Fruit fly (Drosophila melanogaster): Measurements from ENCODE around the gene Hakai.

The Hakai gene

DNA sequence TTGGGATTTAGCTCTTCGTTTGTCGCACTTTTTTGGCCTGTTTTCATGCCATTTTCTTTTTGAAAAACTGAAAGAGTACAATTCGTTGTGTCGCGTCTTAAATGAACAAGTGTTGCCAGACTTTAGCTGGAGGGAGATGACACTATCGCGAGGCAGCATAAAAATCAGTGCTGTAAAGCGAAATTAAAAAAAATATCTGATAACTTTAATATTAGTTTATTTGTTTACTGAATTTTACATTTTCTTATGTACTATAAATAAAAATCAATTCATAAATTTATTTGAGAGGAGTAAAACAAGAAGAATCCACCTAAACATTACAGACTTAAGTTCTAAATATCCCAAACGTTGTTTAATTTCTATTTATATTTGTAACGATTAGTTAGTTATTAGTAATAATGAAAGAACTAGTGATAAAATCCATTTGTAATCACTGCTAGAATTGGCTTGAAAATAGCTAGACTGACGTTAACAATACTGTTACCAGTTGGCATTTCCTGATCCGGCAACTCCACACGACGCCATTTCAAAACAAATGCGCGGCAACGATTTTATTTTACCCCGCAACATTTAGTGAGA lies 5.0 kb downstream of the Hakai start, which contains the start of the genes spi and msb1l (continued):
- TF ChIP-seq Oaz (GFP tag; IDR thresholded peaks at IDR 0.05), result no peak
- TF ChIP-seq CG13894 (tag; optimal IDR thresholded peaks at IDR 0.05), result peak; percentile 44
- peak; percentile 79 for TF ChIP-seq CG3847 (GFP tag; IDR thresholded peaks at IDR 0.05)
- no peak for TF ChIP-seq Taf1 (GFP tag; IDR thresholded peaks at IDR 0.05)
- no peak for TF ChIP-seq CG8281 (tag; optimal IDR thresholded peaks at IDR 0.05)
- TF ChIP-seq CG34224 (GFP tag; IDR thresholded peaks at IDR 0.05; ENCODE audit: partially characterized antibody), result no peak
- peak; percentile 65; the same call in 2 of the 3 replicates for TF ChIP-seq Dbx (GFP tag; IDR thresholded peaks at IDR 0.05)
- no peak for TF ChIP-seq CG17568 (GFP tag; optimal IDR thresholded peaks at IDR 0.05)
- peak; percentile 36 for TF ChIP-seq CG33557 (GFP tag; optimal IDR thresholded peaks at IDR 0.05)
- TF ChIP-seq fd3F (GFP tag; optimal IDR thresholded peaks at IDR 0.05), result no peak
- TF ChIP-seq CG17186 (GFP tag; optimal IDR thresholded peaks at IDR 0.05), result no peak
- no peak for TF ChIP-seq CG7372 (GFP tag; IDR thresholded peaks at IDR 0.05)
- no peak for TF ChIP-seq CG12769 (tag; optimal IDR thresholded peaks at IDR 0.05)
- peak; percentile 71 for TF ChIP-seq B-H2 (GFP tag; optimal IDR thresholded peaks at IDR 0.05)
- peak; percentile 57 for TF ChIP-seq CG13287 (GFP tag; IDR thresholded peaks at IDR 0.05; ENCODE audit: partially characterized antibody)
- peak; percentile 19 for TF ChIP-seq Six4 (GFP tag; optimal IDR thresholded peaks at IDR 0.05)
- TF ChIP-seq knrl (GFP tag; IDR thresholded peaks at IDR 0.05; ENCODE audit: partially characterized antibody), result peak; percentile 70
- TF ChIP-seq Dad (GFP tag; optimal IDR thresholded peaks at IDR 0.05), result no peak
- TF ChIP-seq CHES-1-like (GFP tag; optimal IDR thresholded peaks at IDR 0.05), result no peak
- TF ChIP-seq Poxn (GFP tag; IDR thresholded peaks at IDR 0.05), result no peak
- TF ChIP-seq CG12104 (GFP tag; optimal IDR thresholded peaks at IDR 0.05), result peak; percentile 71
- peak; percentile 72 for TF ChIP-seq Xbp1 (GFP tag; optimal IDR thresholded peaks at IDR 0.05)
- no peak for TF ChIP-seq H2.0 (GFP tag; IDR thresholded peaks at IDR 0.05)
- TF ChIP-seq Bteb2 (GFP tag; optimal IDR thresholded peaks at IDR 0.05), result no peak
- TF ChIP-seq dan (GFP tag; IDR thresholded peaks at IDR 0.05), result no peak
- TF ChIP-seq sc (optimal IDR thresholded peaks at IDR 0.05), result no peak
- TF ChIP-seq sc (GFP tag; optimal IDR thresholded peaks at IDR 0.05), result peak; percentile 27
- peak; percentile 63 for TF ChIP-seq dmrt11E (tag; optimal IDR thresholded peaks at IDR 0.05)
- peak; percentile 33 for TF ChIP-seq CG9797 (GFP tag; optimal IDR thresholded peaks at IDR 0.05)
- TF ChIP-seq Eip74EF (GFP tag; optimal IDR thresholded peaks at IDR 0.05), result no peak
- peak; percentile 95 for TF ChIP-seq phol (tag; optimal IDR thresholded peaks at IDR 0.05)
- TF ChIP-seq wdn (GFP tag; IDR thresholded peaks at IDR 0.05), result no peak
- no peak for TF ChIP-seq Kr (GFP tag; optimal IDR thresholded peaks at IDR 0.05)
- no peak for TF ChIP-seq br (optimal IDR thresholded peaks at IDR 0.05)
- TF ChIP-seq Dek (tag; optimal IDR thresholded peaks at IDR 0.05), result peak; percentile 54
- no peak for TF ChIP-seq Sox100B (GFP tag; optimal IDR thresholded peaks at IDR 0.05)
- TF ChIP-seq CG17359 (tag; optimal IDR thresholded peaks at IDR 0.05), result peak; percentile 7
- TF ChIP-seq CG14441 (GFP tag; IDR thresholded peaks at IDR 0.05), result peak; percentile 18; the same call in 1 of the 2 replicates
- peak; percentile 52 for TF ChIP-seq CG18619 (GFP tag; optimal IDR thresholded peaks at IDR 0.05)
- peak; percentile 69 for TF ChIP-seq CG30020 (tag; optimal IDR thresholded peaks at IDR 0.05)
- no peak for TF ChIP-seq CG6813 (GFP tag; optimal IDR thresholded peaks at IDR 0.05)
- peak; percentile 64 for TF ChIP-seq CG17829 (tag; optimal IDR thresholded peaks at IDR 0.05)
- TF ChIP-seq ssp (GFP tag; IDR thresholded peaks at IDR 0.05), result 0 out of 2 replicates have a peak, but pooled peaks have one; percentile 36
- TF ChIP-seq corto (GFP tag; optimal IDR thresholded peaks at IDR 0.05), result no peak
- peak; percentile 4 for TF ChIP-seq CG1647 (GFP tag; optimal IDR thresholded peaks at IDR 0.05)
- TF ChIP-seq jing (GFP tag; optimal IDR thresholded peaks at IDR 0.05), result no peak
- TF ChIP-seq CG10321 (GFP tag; IDR thresholded peaks at IDR 0.05), result no peak
- TF ChIP-seq fd102C (GFP tag; optimal IDR thresholded peaks at IDR 0.05), result no peak
- TF ChIP-seq gcm2 (GFP tag; optimal IDR thresholded peaks at IDR 0.05), result no peak
- TF ChIP-seq CG7963 (GFP tag; IDR thresholded peaks at IDR 0.05; ENCODE audit: partially characterized antibody), result no peak

Measured in whole organism, embryonic.